Worm (Caenorhabditis elegans) whole organism, late embryonic: ENCODE data around the gene acl-7.

ENCODE experiments used
- F13H6.1 ChIP-seq: sonication (generic microtip); optimal IDR thresholded peaks from 2 replicates; lab custom pipeline; 2016; ENCODE audit warnings: missing genetic modification characterization, missing compliant biosample characterization
- nhr-11 ChIP-seq: fragments of 150-350 bp; optimal IDR thresholded peaks from 2 replicates; lab custom pipeline; 2014; ENCODE audit warnings: missing biosample characterization, missing genetic modification characterization
- pqm-1 ChIP-seq: sonication (generic microtip); optimal IDR thresholded peaks from 2 replicates; lab custom pipeline; 2016; ENCODE audit warnings: missing genetic modification characterization, missing compliant biosample characterization
- unc-3 ChIP-seq, 2 experiments: fragments of 200-800 bp in 1 of 2; sonication (Bioruptor generic) in 1 of 2; sonication (generic microtip) in 1 of 2; conservative IDR thresholded peaks in 1 of 2; optimal IDR thresholded peaks in 1 of 2; 2 replicates each; pipeline versions ENCODE4 v1.3.6 to Lab custom; 2016 to 2022; ENCODE audit warnings: missing compliant biosample characterization in 2 of 2, missing genetic modification characterization in 2 of 2, missing genetic modification reagents in 1 of 2

DNA sequence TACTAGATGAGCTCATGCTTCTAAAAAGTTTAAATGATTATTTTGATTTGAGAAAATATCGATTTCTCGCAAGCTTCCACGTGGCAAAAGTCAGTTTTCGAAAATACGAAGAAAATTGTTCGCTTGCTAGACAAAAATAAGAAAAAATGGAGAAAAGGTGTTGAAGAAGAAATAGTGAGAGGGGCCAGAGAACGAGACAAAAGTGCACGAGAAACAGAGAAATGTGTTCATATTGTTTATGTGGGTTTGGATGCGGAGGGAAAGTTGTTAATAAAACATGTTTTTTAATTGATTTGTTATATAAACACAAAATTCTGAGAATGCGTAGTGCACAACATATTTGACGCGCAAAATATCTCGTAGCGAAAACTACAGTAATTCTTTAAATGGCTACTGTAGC is 30.9 kb downstream of the acl-7 start, which contains the start of gene Y46G5A.15:
- TF ChIP-seq F13H6.1 (tag; lab: Kevin White, UChicago) (no peak), pqm-1 (no peak), nhr-11 (tag; lab: Kevin White, UChicago) (no peak), unc-3 (GFP tag; conservative IDR thresholded peaks at IDR 0.05; lab: Robert Waterston, UW) (no peak), unc-3 (tag; optimal IDR thresholded peaks at IDR 0.05; lab: Kevin White, UChicago) (no peak)
